Fruit fly (Drosophila melanogaster) whole organism, embryonic: ENCODE data around the gene CG12289.

Experiments used
- Bteb2 ChIP-seq: fragments of 200-800 bp; sonication (Bioruptor generic); optimal IDR thresholded peaks from 2 replicates; lab custom pipeline; 2016; ENCODE audit warnings: missing biosample characterization, missing genetic modification characterization
- CG12391 ChIP-seq: fragments of 200-800 bp; sonication (Bioruptor generic); optimal IDR thresholded peaks from 3 replicates; lab custom pipeline; 2018; ENCODE audit warnings: missing biosample characterization, mild to moderate bottlenecking, missing genetic modification characterization, moderate library complexity
- CG14050 ChIP-seq: fragments of 200-800 bp; sonication (Bioruptor generic); IDR thresholded peaks from 3 replicates; pipeline ENCODE4 v1.3.6; 2022; ENCODE audit warnings: missing biosample characterization, missing genetic modification characterization
- CG16815 ChIP-seq: fragments of 200-800 bp; sonication (Bioruptor generic); optimal IDR thresholded peaks from 3 replicates; lab custom pipeline; 2017; ENCODE audit warnings: missing biosample characterization, mild to moderate bottlenecking, missing genetic modification characterization
- CG17186 ChIP-seq: fragments of 200-800 bp; sonication (Bioruptor generic); optimal IDR thresholded peaks from 3 replicates; lab custom pipeline; 2017; ENCODE audit warnings: missing biosample characterization, missing genetic modification reagents, missing genetic modification characterization
- CG17829 ChIP-seq: fragments of 200-800 bp; optimal IDR thresholded peaks from 2 replicates; lab custom pipeline; 2019; ENCODE audit warnings: missing biosample characterization, mild to moderate bottlenecking, missing genetic modification characterization, moderate library complexity
- CG17912 ChIP-seq: fragments of 200-800 bp; sonication (Bioruptor generic); optimal IDR thresholded peaks from 2 replicates; lab custom pipeline; 2018; ENCODE audit warnings: missing biosample characterization, mild to moderate bottlenecking, missing genetic modification characterization
- CG2199 ChIP-seq: fragments of 200-800 bp; sonication (Bioruptor generic); IDR thresholded peaks from 3 replicates; pipeline ENCODE4 v1.3.6; 2022; ENCODE audit warnings: missing biosample characterization, missing genetic modification characterization
- CG2712 ChIP-seq: fragments of 200-800 bp; optimal IDR thresholded peaks from 3 replicates; lab custom pipeline; 2019; ENCODE audit warnings: missing biosample characterization, mild to moderate bottlenecking, missing genetic modification characterization, moderate library complexity
- CG3163 ChIP-seq: fragments of 200-800 bp; sonication (Bioruptor generic); optimal IDR thresholded peaks from 3 replicates; lab custom pipeline; 2016; ENCODE audit warnings: missing biosample characterization, missing genetic modification characterization
- CG4730 ChIP-seq: fragments of 200-800 bp; sonication (Bioruptor generic); IDR thresholded peaks from 2 replicates; pipeline ENCODE4 v1.3.6; 2022; ENCODE audit warnings: missing biosample characterization, missing genetic modification characterization
- CG5180 ChIP-seq: fragments of 200-800 bp; sonication (Bioruptor generic); optimal IDR thresholded peaks from 3 replicates; lab custom pipeline; 2017; ENCODE audit warnings: missing biosample characterization, missing genetic modification characterization, mild to moderate bottlenecking, moderate library complexity, missing genetic modification reagents
- CG8924 ChIP-seq: fragments of 200-800 bp; optimal IDR thresholded peaks from 3 replicates; lab custom pipeline; 2019; ENCODE audit warnings: missing biosample characterization, mild to moderate bottlenecking, missing genetic modification characterization, moderate library complexity
- CG8944 ChIP-seq: fragments of 200-800 bp; sonication (Bioruptor generic); optimal IDR thresholded peaks from 3 replicates; lab custom pipeline; 2016; ENCODE audit warnings: missing biosample characterization, missing genetic modification characterization
- CG9437 ChIP-seq: fragments of 200-800 bp; sonication (Bioruptor generic); optimal IDR thresholded peaks from 2 replicates; lab custom pipeline; 2018; ENCODE audit warnings: missing biosample characterization, mild to moderate bottlenecking, missing genetic modification characterization
- CG9727 ChIP-seq: fragments of 200-800 bp; sonication (Bioruptor generic); optimal IDR thresholded peaks from 3 replicates; lab custom pipeline; 2017; ENCODE audit warnings: missing biosample characterization, mild to moderate bottlenecking, missing genetic modification characterization
- CG9797 ChIP-seq: fragments of 200-800 bp; sonication (Bioruptor generic); optimal IDR thresholded peaks from 3 replicates; lab custom pipeline; 2018; ENCODE audit warnings: missing biosample characterization, mild to moderate bottlenecking, missing genetic modification characterization
- CG9817 ChIP-seq: fragments of 200-800 bp; sonication (Bioruptor generic); optimal IDR thresholded peaks from 2 replicates; lab custom pipeline; 2018; ENCODE audit warnings: missing biosample characterization, mild to moderate bottlenecking, missing genetic modification characterization, moderate library complexity
- CoRest ChIP-seq: fragments of 200-800 bp; sonication (Bioruptor generic); optimal IDR thresholded peaks from 3 replicates; lab custom pipeline; 2018; ENCODE audit warnings: missing biosample characterization, mild to moderate bottlenecking, missing genetic modification characterization, moderate library complexity
- Doc2 ChIP-seq: fragments of 200-800 bp; sonication (Bioruptor generic); IDR thresholded peaks from 2 replicates; pipeline ENCODE4 v1.3.6; 2022; ENCODE audit warnings: missing biosample characterization, missing genetic modification characterization
- Doc3 ChIP-seq: fragments of 200-800 bp; sonication (Bioruptor generic); IDR thresholded peaks from 3 replicates; pipeline ENCODE4 v1.3.6; 2022; ENCODE audit warnings: missing biosample characterization, missing genetic modification characterization; ENCODE audit not compliant: partially characterized antibody
- HLH54F ChIP-seq: fragments of 200-800 bp; sonication (Bioruptor generic); optimal IDR thresholded peaks from 3 replicates; lab custom pipeline; 2016; ENCODE audit warnings: missing biosample characterization, missing genetic modification characterization
- MTF-1 ChIP-seq: fragments of 200-800 bp; sonication (Bioruptor generic); optimal IDR thresholded peaks from 2 replicates; lab custom pipeline; 2018; ENCODE audit warnings: missing biosample characterization, mild to moderate bottlenecking, missing genetic modification characterization, borderline replicate concordance
- Sox102F ChIP-seq: fragments of 200-800 bp; sonication (Bioruptor generic); optimal IDR thresholded peaks from 2 replicates; lab custom pipeline; 2018; ENCODE audit warnings: missing biosample characterization, mild to moderate bottlenecking, missing genetic modification characterization, moderate library complexity
- Sry-β ChIP-seq: fragments of 200-800 bp; sonication (Bioruptor generic); optimal IDR thresholded peaks from 2 replicates; lab custom pipeline; 2018; ENCODE audit warnings: missing biosample characterization, mild to moderate bottlenecking, missing genetic modification characterization, moderate library complexity
- al ChIP-seq: fragments of 200-800 bp; sonication (Bioruptor generic); IDR thresholded peaks from 2 replicates; pipeline ENCODE4 v1.3.6; 2022; ENCODE audit warnings: missing biosample characterization, missing genetic modification characterization
- ato ChIP-seq: fragments of 200-800 bp; sonication (Bioruptor generic); IDR thresholded peaks from 2 replicates; pipeline ENCODE4 v1.3.6; 2022; ENCODE audit warnings: missing biosample characterization, missing genetic modification characterization; ENCODE audit not compliant: partially characterized antibody
- cad ChIP-seq: fragments of >200 bp; optimal IDR thresholded peaks from 2 replicates; lab custom pipeline; 2017; ENCODE audit warnings: missing biosample characterization, missing genetic modification characterization
- cato ChIP-seq: fragments of 200-800 bp; sonication (Bioruptor generic); optimal IDR thresholded peaks from 2 replicates; lab custom pipeline; 2016; ENCODE audit warnings: missing biosample characterization, missing genetic modification characterization, borderline replicate concordance
- chm ChIP-seq: fragments of 200-800 bp; sonication (Bioruptor generic); IDR thresholded peaks from 2 replicates; pipeline ENCODE4 v1.3.6; 2022; ENCODE audit warnings: missing biosample characterization, missing genetic modification characterization
- corto ChIP-seq: fragments of 200-800 bp; sonication (Bioruptor generic); optimal IDR thresholded peaks from 2 replicates; lab custom pipeline; 2016; ENCODE audit warnings: missing biosample characterization, mild to moderate bottlenecking, missing genetic modification characterization, moderate library complexity
- crol ChIP-seq: fragments of 200-800 bp; sonication (Bioruptor generic); IDR thresholded peaks from 2 replicates; pipeline ENCODE4 v1.3.6; 2022; ENCODE audit warnings: missing biosample characterization, missing genetic modification characterization
- esg ChIP-seq: fragments of 200-800 bp; sonication (Bioruptor generic); conservative IDR thresholded peaks from 2 replicates; pipeline ENCODE4 v1.3.6; 2022; ENCODE audit warnings: missing biosample characterization, missing genetic modification characterization
- fd3F ChIP-seq: fragments of 200-800 bp; sonication (Bioruptor generic); optimal IDR thresholded peaks from 2 replicates; lab custom pipeline; 2018; ENCODE audit warnings: missing biosample characterization, mild to moderate bottlenecking, missing genetic modification characterization, moderate library complexity
- gfzf ChIP-seq: fragments of 200-800 bp; sonication (Bioruptor generic); optimal IDR thresholded peaks from 2 replicates; lab custom pipeline; 2016; ENCODE audit warnings: missing biosample characterization, mild to moderate bottlenecking, missing genetic modification characterization, moderate library complexity
- grn ChIP-seq: fragments of 200-800 bp; sonication (Bioruptor generic); optimal IDR thresholded peaks from 3 replicates; lab custom pipeline; 2017; ENCODE audit warnings: missing biosample characterization, missing genetic modification characterization
- lbe ChIP-seq: fragments of 200-800 bp; sonication (Bioruptor generic); optimal IDR thresholded peaks from 2 replicates; lab custom pipeline; 2016; ENCODE audit warnings: missing biosample characterization, mild to moderate bottlenecking, missing genetic modification characterization
- lmd ChIP-seq: fragments of 200-800 bp; sonication (Bioruptor generic); IDR thresholded peaks from 2 replicates; pipeline ENCODE4 v1.3.6; 2022; ENCODE audit warnings: missing biosample characterization, missing genetic modification characterization
- luna ChIP-seq: fragments of 200-800 bp; sonication (Bioruptor generic); optimal IDR thresholded peaks from 2 replicates; lab custom pipeline; 2016; ENCODE audit warnings: missing biosample characterization, missing genetic modification characterization
- maf-S ChIP-seq: fragments of 200-800 bp; sonication (Bioruptor generic); optimal IDR thresholded peaks from 2 replicates; lab custom pipeline; 2016; ENCODE audit warnings: missing biosample characterization, missing genetic modification characterization
- pb ChIP-seq: fragments of 200-800 bp; sonication (Bioruptor generic); optimal IDR thresholded peaks from 3 replicates; lab custom pipeline; 2016; ENCODE audit warnings: missing biosample characterization, missing genetic modification characterization
- peb ChIP-seq: fragments of 200-800 bp; sonication (Bioruptor generic); IDR thresholded peaks from 2 replicates; pipeline ENCODE4 v1.3.6; 2022; ENCODE audit warnings: missing biosample characterization, missing genetic modification characterization
- pfk ChIP-seq: fragments of 200-800 bp; sonication (Bioruptor generic); optimal IDR thresholded peaks from 2 replicates; lab custom pipeline; 2018; ENCODE audit warnings: missing biosample characterization, mild to moderate bottlenecking, missing genetic modification characterization, moderate library complexity
- pho ChIP-seq: fragments of 200-800 bp; sonication (Bioruptor generic); optimal IDR thresholded peaks from 2 replicates; lab custom pipeline; 2016; ENCODE audit warnings: missing biosample characterization, missing genetic modification characterization
- scrt ChIP-seq: fragments of 200-800 bp; sonication (Bioruptor generic); optimal IDR thresholded peaks from 2 replicates; lab custom pipeline; 2018; ENCODE audit warnings: missing biosample characterization, mild to moderate bottlenecking, missing genetic modification characterization, moderate library complexity
- sens-2 ChIP-seq: fragments of 200-800 bp; sonication (Bioruptor generic); IDR thresholded peaks from 2 replicates; pipeline ENCODE4 v1.3.6; 2022; ENCODE audit warnings: missing biosample characterization, missing genetic modification characterization
- sisA ChIP-seq: fragments of 200-800 bp; sonication (Bioruptor generic); IDR thresholded peaks from 2 replicates; pipeline ENCODE4 v1.3.6; 2022; ENCODE audit warnings: missing biosample characterization, missing genetic modification characterization
- tap ChIP-seq: fragments of 200-800 bp; optimal IDR thresholded peaks from 3 replicates; lab custom pipeline; 2019; ENCODE audit warnings: missing biosample characterization, mild to moderate bottlenecking, missing genetic modification characterization, moderate library complexity
- tna ChIP-seq: fragments of 200-800 bp; sonication (Bioruptor generic); IDR thresholded peaks from 2 replicates; pipeline ENCODE4 v1.3.6; 2022; ENCODE audit warnings: missing biosample characterization, missing genetic modification characterization; ENCODE audit not compliant: partially characterized antibody
- tup ChIP-seq: fragments of 200-800 bp; sonication (Bioruptor generic); optimal IDR thresholded peaks from 2 replicates; lab custom pipeline; 2016; ENCODE audit warnings: missing biosample characterization, mild to moderate bottlenecking, missing genetic modification characterization, moderate library complexity

Gene CG12289

dm6 chr3L:11443474-11444080 lies 14.7 kb downstream of the CG12289 start (continued):
- TF ChIP-seq pfk (no peak), pho (GFP tag; lab: Kevin White, UChicago) (no peak), chm (GFP tag; lab: Robert Waterston, UW) (no peak), lmd (GFP tag; lab: Robert Waterston, UW) (no peak), CG17829 (tag; lab: Kevin White, UChicago) (peak; percentile 33), HLH54F (GFP tag; lab: Kevin White, UChicago) (no peak), tup (GFP tag; lab: Kevin White, UChicago) (no peak), gfzf (GFP tag; lab: Kevin White, UChicago) (no peak), scrt (GFP tag; lab: Kevin White, UChicago) (no peak), cato (GFP tag; lab: Kevin White, UChicago) (no peak), MTF-1 (GFP tag; lab: Kevin White, UChicago) (no peak), CG5180 (GFP tag; lab: Kevin White, UChicago) (no peak), fd3F (GFP tag; lab: Kevin White, UChicago) (no peak), CG4730 (GFP tag; lab: Robert Waterston, UW) (no peak), cad (GFP tag; lab: Kevin White, UChicago) (no peak), lbe (GFP tag; lab: Kevin White, UChicago) (no peak), Sox102F (GFP tag; lab: Kevin White, UChicago) (peak; percentile 61), CG17912 (GFP tag; lab: Kevin White, UChicago) (no peak), peb (GFP tag; lab: Robert Waterston, UW) (no peak), CG9797 (GFP tag; lab: Kevin White, UChicago) (no peak), pb (GFP tag; lab: Kevin White, UChicago) (no peak), al (GFP tag; lab: Robert Waterston, UW) (no peak), CG9437 (GFP tag; lab: Kevin White, UChicago) (peak; percentile 3), esg (peak; percentile 25; the same call in 1 of the 2 replicates), sens-2 (GFP tag; lab: Robert Waterston, UW) (no peak), CG12391 (tag; lab: Kevin White, UChicago) (peak; percentile 48), corto (GFP tag; lab: Kevin White, UChicago) (no peak), luna (GFP tag; lab: Kevin White, UChicago) (no peak), Bteb2 (GFP tag; lab: Kevin White, UChicago) (no peak), tna (no peak), CoRest (peak; percentile 40), CG16815 (GFP tag; lab: Kevin White, UChicago) (no peak), grn (GFP tag; lab: Kevin White, UChicago) (no peak), CG2712 (tag; lab: Kevin White, UChicago) (peak; percentile 66), maf-S (GFP tag; lab: Kevin White, UChicago) (no peak), CG14050 (GFP tag; lab: Robert Waterston, UW) (no peak), CG9727 (GFP tag; lab: Kevin White, UChicago) (no peak), tap (peak; percentile 10), Doc3 (GFP tag; lab: Robert Waterston, UW) (no peak), CG17186 (GFP tag; lab: Kevin White, UChicago) (no peak), ato (GFP tag; lab: Robert Waterston, UW) (no peak), sisA (GFP tag; lab: Robert Waterston, UW) (no peak), CG8944 (GFP tag; lab: Kevin White, UChicago) (no peak), crol (GFP tag; lab: Robert Waterston, UW) (peak; percentile 48; the same call in 1 of the 2 replicates), Sry-β (peak; percentile 82), CG8924 (peak; percentile 42), CG3163 (no peak), CG2199 (GFP tag; lab: Robert Waterston, UW) (no peak), CG9817 (tag; lab: Kevin White, UChicago) (no peak), Doc2 (no peak)
